Worm (Caenorhabditis elegans): ENCODE results near the gene srsx-18.

ce11 chrV:5949674-5950149 is 27.4 kb downstream of the srsx-18 start:
- no peak for TF ChIP-seq unc-62 (GFP tag; optimal IDR thresholded peaks at IDR 0.05)
- no peak for TF ChIP-seq dpl-1 (GFP tag; optimal IDR thresholded peaks at IDR 0.05)
- no peak for TF ChIP-seq hpl-2 (GFP tag; optimal IDR thresholded peaks at IDR 0.05)
- no peak for TF ChIP-seq nhr-11 (tag; optimal IDR thresholded peaks at IDR 0.05)
- no peak for TF ChIP-seq pqm-1 (tag; optimal IDR thresholded peaks at IDR 0.05)
- no peak for TF ChIP-seq elt-3 (tag; optimal IDR thresholded peaks at IDR 0.05)
- no peak for TF ChIP-seq egl-27 (tag; optimal IDR thresholded peaks at IDR 0.05)
- TF ChIP-seq lsy-2 (tag; optimal IDR thresholded peaks at IDR 0.05): no peak
- no peak for TF ChIP-seq alr-1 (tag; optimal IDR thresholded peaks at IDR 0.05; ENCODE audit: borderline replicate concordance)

Measured in whole organism, L1 larva.